Fruit fly (Drosophila melanogaster) whole organism, wandering third instar larva: Measurements from ENCODE around the gene Syn1.

Experiments
- CG32264 ChIP-seq: fragments of 200-800 bp; sonication (Bioruptor generic); optimal IDR thresholded peaks from 2 replicates; lab custom pipeline; 2016; ENCODE audit warnings: missing biosample characterization, missing genetic modification characterization
- CrebA ChIP-seq: fragments of 200-800 bp; sonication (Bioruptor generic); optimal IDR thresholded peaks from 2 replicates; lab custom pipeline; 2016; ENCODE audit warnings: missing biosample characterization, mild to moderate bottlenecking, missing genetic modification characterization, borderline replicate concordance
- Dfd ChIP-seq: fragments of >200 bp; optimal IDR thresholded peaks from 2 replicates; lab custom pipeline; 2017; ENCODE audit warnings: missing biosample characterization, missing genetic modification characterization
- Dif ChIP-seq: fragments of 200-275, 200-300 bp; sonication (Bioruptor generic); optimal IDR thresholded peaks from 2 replicates; lab custom pipeline; 2018; ENCODE audit warnings: missing biosample characterization, missing genetic modification characterization; ENCODE audit not compliant: partially characterized antibody
- Hr78 ChIP-seq: fragments of >200 bp; optimal IDR thresholded peaks from 2 replicates; lab custom pipeline; 2017; ENCODE audit warnings: missing biosample characterization, missing genetic modification characterization
- dmrt93B ChIP-seq: fragments of 200-800 bp; sonication (Bioruptor generic); optimal IDR thresholded peaks from 2 replicates; lab custom pipeline; 2018; ENCODE audit warnings: missing biosample characterization, mild to moderate bottlenecking, missing genetic modification characterization
- ey ChIP-seq: fragments of 200-800 bp; sonication (Bioruptor generic); optimal IDR thresholded peaks from 2 replicates; lab custom pipeline; 2016; ENCODE audit warnings: missing biosample characterization, missing genetic modification characterization
- h ChIP-seq: fragments of 200-800 bp; sonication (Bioruptor generic); optimal IDR thresholded peaks from 3 replicates; lab custom pipeline; 2016; ENCODE audit warnings: missing biosample characterization, mild to moderate bottlenecking, missing genetic modification characterization
- pan ChIP-seq: fragments of >200 bp; optimal IDR thresholded peaks from 2 replicates; lab custom pipeline; 2017
- sage ChIP-seq: fragments of 200-800 bp; sonication (Bioruptor generic); optimal IDR thresholded peaks from 2 replicates; lab custom pipeline; 2016; ENCODE audit warnings: missing biosample characterization, mild to moderate bottlenecking, missing genetic modification characterization
- usp ChIP-seq: fragments of >200 bp; optimal IDR thresholded peaks from 2 replicates; lab custom pipeline; 2017; ENCODE audit warnings: missing biosample characterization, missing genetic modification characterization

DNA sequence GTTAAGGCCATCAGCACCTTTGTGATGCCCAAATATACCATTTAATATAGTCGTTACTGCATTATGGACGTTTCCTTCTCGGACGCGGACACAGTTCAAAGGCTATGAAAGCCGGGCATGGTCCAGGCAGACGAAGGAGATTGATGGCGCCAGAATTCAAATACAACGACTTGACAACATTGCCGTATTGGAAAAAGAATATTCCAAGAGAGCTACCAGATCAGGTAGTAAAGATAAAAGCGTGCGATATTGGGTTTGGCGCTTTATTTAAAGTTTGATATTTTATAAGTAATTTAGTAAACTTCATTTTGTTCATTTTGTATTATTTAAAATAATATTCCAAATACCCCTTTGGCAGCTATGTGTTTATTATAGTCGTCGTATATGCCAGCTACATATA is 3.5 kb upstream of the Syn1 start:
- TF ChIP-seq usp (GFP tag; lab: Kevin White, UChicago), result no peak
- TF ChIP-seq h (GFP tag; lab: Kevin White, UChicago), result no peak
- no peak for TF ChIP-seq pan (lab: Kevin White, UChicago)
- TF ChIP-seq dmrt93B (GFP tag; lab: Kevin White, UChicago), result no peak
- no peak for TF ChIP-seq Hr78
- TF ChIP-seq ey, result no peak
- TF ChIP-seq sage (GFP tag; lab: Kevin White, UChicago), result no peak
- no peak for TF ChIP-seq Dfd
- TF ChIP-seq CG32264 (GFP tag; lab: Kevin White, UChicago), result no peak
- no peak for TF ChIP-seq CrebA
- no peak for TF ChIP-seq Dif
